Fruit fly (Drosophila melanogaster) whole organism, embryonic: ENCODE results near the gene GILT3.
A peak's percentile ranks its signal among the peaks of the same experiment; 100 is the strongest.

Source experiments
- Abd-B ChIP-seq: fragments of 200-800 bp; sonication (Bioruptor generic); optimal IDR thresholded peaks from 2 replicates; lab custom pipeline; 2018; ENCODE audit warnings: missing biosample characterization, mild to moderate bottlenecking, missing genetic modification characterization, moderate library complexity
- Blimp-1 ChIP-seq: fragments of 200-800 bp; sonication (Bioruptor generic); optimal IDR thresholded peaks from 3 replicates; lab custom pipeline; 2018; ENCODE audit warnings: missing biosample characterization, missing genetic modification characterization, mild to moderate bottlenecking, moderate library complexity, missing genetic modification reagents
- Bteb2 ChIP-seq: fragments of 200-800 bp; sonication (Bioruptor generic); optimal IDR thresholded peaks from 2 replicates; lab custom pipeline; 2016; ENCODE audit warnings: missing biosample characterization, missing genetic modification characterization
- CG12744 ChIP-seq: fragments of 200-800 bp; sonication (Bioruptor generic); optimal IDR thresholded peaks from 2 replicates; lab custom pipeline; 2016; ENCODE audit warnings: missing biosample characterization, missing genetic modification characterization
- CG15011 ChIP-seq: fragments of 200-800 bp; sonication (Bioruptor generic); optimal IDR thresholded peaks from 3 replicates; lab custom pipeline; 2018; ENCODE audit warnings: missing biosample characterization, mild to moderate bottlenecking, missing genetic modification characterization
- CG15479 ChIP-seq: fragments of 200-800 bp; sonication (Bioruptor generic); optimal IDR thresholded peaks from 3 replicates; lab custom pipeline; 2019; ENCODE audit warnings: missing biosample characterization, mild to moderate bottlenecking, missing genetic modification characterization, moderate library complexity
- CG1602 ChIP-seq: fragments of 200-800 bp; sonication (Bioruptor generic); optimal IDR thresholded peaks from 3 replicates; lab custom pipeline; 2016; ENCODE audit warnings: missing biosample characterization, missing genetic modification characterization
- CG1647 ChIP-seq: fragments of 200-800 bp; sonication (Bioruptor generic); optimal IDR thresholded peaks from 3 replicates; lab custom pipeline; 2016; ENCODE audit warnings: missing biosample characterization, missing genetic modification characterization
- CG17186 ChIP-seq: fragments of 200-800 bp; sonication (Bioruptor generic); optimal IDR thresholded peaks from 3 replicates; lab custom pipeline; 2017; ENCODE audit warnings: missing biosample characterization, missing genetic modification reagents, missing genetic modification characterization
- CG17612 ChIP-seq: fragments of 200-800 bp; sonication (Bioruptor generic); IDR thresholded peaks from 2 replicates; pipeline ENCODE4 v1.3.6; 2022; ENCODE audit warnings: missing biosample characterization, missing genetic modification characterization
- CG17802 ChIP-seq: fragments of 200-800 bp; sonication (Bioruptor generic); optimal IDR thresholded peaks from 2 replicates; lab custom pipeline; 2018; ENCODE audit warnings: missing biosample characterization, mild to moderate bottlenecking, missing genetic modification characterization, moderate library complexity
- CG2116 ChIP-seq: fragments of 200-800 bp; sonication (Bioruptor generic); optimal IDR thresholded peaks from 3 replicates; lab custom pipeline; 2018; ENCODE audit warnings: missing biosample characterization, mild to moderate bottlenecking, missing genetic modification characterization
- CG2129 ChIP-seq: fragments of 200-800 bp; sonication (Bioruptor generic); IDR thresholded peaks from 2 replicates; pipeline ENCODE4 v1.3.6; 2022; ENCODE audit warnings: missing biosample characterization, missing genetic modification characterization; ENCODE audit not compliant: partially characterized antibody
- CG3065 ChIP-seq: fragments of 200-800 bp; sonication (Bioruptor generic); optimal IDR thresholded peaks from 2 replicates; lab custom pipeline; 2016; ENCODE audit warnings: missing biosample characterization, missing genetic modification characterization
- CG31441 ChIP-seq: fragments of 200-800 bp; sonication (Bioruptor generic); IDR thresholded peaks from 2 replicates; pipeline ENCODE4 v1.3.6; 2022; ENCODE audit warnings: missing biosample characterization, missing genetic modification characterization
- CG33557 ChIP-seq: fragments of 200-800 bp; sonication (Bioruptor generic); optimal IDR thresholded peaks from 2 replicates; lab custom pipeline; 2019; ENCODE audit warnings: missing biosample characterization, mild to moderate bottlenecking, missing genetic modification characterization, moderate library complexity
- CG4328 ChIP-seq: fragments of 200-800 bp; sonication (Bioruptor generic); optimal IDR thresholded peaks from 3 replicates; lab custom pipeline; 2017; ENCODE audit warnings: missing biosample characterization, missing genetic modification reagents, missing genetic modification characterization
- CG4360 ChIP-seq: fragments of 200-800 bp; sonication (Bioruptor generic); IDR thresholded peaks from 2 replicates; pipeline ENCODE4 v1.3.6; 2022; ENCODE audit warnings: missing biosample characterization, missing genetic modification characterization
- CG43689 ChIP-seq: fragments of 200-800 bp; sonication (Bioruptor generic); IDR thresholded peaks from 2 replicates; pipeline ENCODE4 v1.3.6; 2022; ENCODE audit warnings: missing biosample characterization, missing genetic modification characterization
- CG4617 ChIP-seq: fragments of 200-800 bp; sonication (Bioruptor generic); optimal IDR thresholded peaks from 3 replicates; lab custom pipeline; 2016; ENCODE audit warnings: missing biosample characterization, missing genetic modification characterization, borderline replicate concordance
- CG6791 ChIP-seq: fragments of 200-800 bp; sonication (Bioruptor generic); IDR thresholded peaks from 3 replicates; pipeline ENCODE4 v1.3.6; 2022; ENCODE audit warnings: missing biosample characterization, missing genetic modification characterization; ENCODE audit not compliant: partially characterized antibody
- CG7928 ChIP-seq: fragments of 200-800 bp; sonication (Bioruptor generic); optimal IDR thresholded peaks from 2 replicates; lab custom pipeline; 2017; ENCODE audit warnings: missing biosample characterization, mild to moderate bottlenecking, missing genetic modification characterization
- CG9215 ChIP-seq: fragments of 200-800 bp; sonication (Bioruptor generic); IDR thresholded peaks from 2 replicates; pipeline ENCODE4 v1.3.6; 2022; ENCODE audit warnings: missing biosample characterization, missing genetic modification characterization
- CoRest ChIP-seq: fragments of 200-800 bp; sonication (Bioruptor generic); optimal IDR thresholded peaks from 3 replicates; lab custom pipeline; 2018; ENCODE audit warnings: missing biosample characterization, mild to moderate bottlenecking, missing genetic modification characterization, moderate library complexity
- HLH54F ChIP-seq: fragments of 200-800 bp; sonication (Bioruptor generic); optimal IDR thresholded peaks from 3 replicates; lab custom pipeline; 2016; ENCODE audit warnings: missing biosample characterization, missing genetic modification characterization
- MBD-R2 ChIP-seq: fragments of 200-800 bp; sonication (Bioruptor generic); IDR thresholded peaks from 2 replicates; pipeline ENCODE4 v1.3.6; 2022; ENCODE audit warnings: missing biosample characterization, missing genetic modification characterization
- Med ChIP-seq: fragments of 200-800 bp; sonication (Bioruptor generic); peaks from one replicate; lab custom pipeline; 2016; ENCODE audit warnings: missing biosample characterization, missing genetic modification characterization, mild to moderate bottlenecking, inconsistent platforms, moderate library complexity
- NC2α ChIP-seq: fragments of 200-800 bp; sonication (Bioruptor generic); optimal IDR thresholded peaks from 2 replicates; lab custom pipeline; 2016; ENCODE audit warnings: missing biosample characterization, missing genetic modification characterization
- PHDP ChIP-seq: fragments of 200-800 bp; sonication (Bioruptor generic); optimal IDR thresholded peaks from 3 replicates; lab custom pipeline; 2018; ENCODE audit warnings: missing biosample characterization, mild to moderate bottlenecking, missing genetic modification characterization, moderate library complexity
- Usf ChIP-seq: fragments of 200-800 bp; sonication (Bioruptor generic); optimal IDR thresholded peaks from 2 replicates; lab custom pipeline; 2017; ENCODE audit warnings: missing genotype, missing biosample characterization, missing genetic modification characterization
- ap ChIP-seq: fragments of 200-800 bp; sonication (Bioruptor generic); IDR thresholded peaks from 2 replicates; pipeline ENCODE4 v1.3.6; 2022; ENCODE audit warnings: missing biosample characterization, missing genetic modification characterization
- bab2 ChIP-seq: fragments of 200-800 bp; sonication (Bioruptor generic); optimal IDR thresholded peaks from 2 replicates; lab custom pipeline; 2016; ENCODE audit warnings: missing biosample characterization, missing genetic modification characterization
- bcd ChIP-seq: fragments of 200-800 bp; sonication (Bioruptor generic); optimal IDR thresholded peaks from 2 replicates; lab custom pipeline; 2017; ENCODE audit warnings: missing biosample characterization, mild to moderate bottlenecking, missing genetic modification characterization
- bsh ChIP-seq, 2 experiments: fragments of 200-800 bp; sonication (Bioruptor generic); optimal IDR thresholded peaks; 2 replicates each; lab custom pipeline; 2017 to 2018; ENCODE audit warnings: mild to moderate bottlenecking in 2 of 2, missing biosample characterization in 2 of 2, missing genetic modification characterization in 2 of 2, moderate library complexity in 1 of 2
- cas ChIP-seq: fragments of 200-800 bp; sonication (Bioruptor generic); IDR thresholded peaks from 2 replicates; pipeline ENCODE4 v1.3.6; 2022; ENCODE audit warnings: missing biosample characterization, missing genetic modification characterization
- crc ChIP-seq: fragments of 200-800 bp; sonication (Bioruptor generic); optimal IDR thresholded peaks from 2 replicates; lab custom pipeline; 2016; ENCODE audit warnings: missing biosample characterization, missing genetic modification characterization
- eyg ChIP-seq: fragments of 200-800 bp; sonication (Bioruptor generic); optimal IDR thresholded peaks from 3 replicates; lab custom pipeline; 2016; ENCODE audit warnings: missing biosample characterization, missing genetic modification characterization
- gem ChIP-seq: fragments of 200-800 bp; sonication (Bioruptor generic); optimal IDR thresholded peaks from 2 replicates; lab custom pipeline; 2019; ENCODE audit warnings: missing biosample characterization, mild to moderate bottlenecking, missing genetic modification characterization, moderate library complexity
- gro ChIP-seq: fragments of 200-800 bp; sonication (Bioruptor generic); optimal IDR thresholded peaks from 2 replicates; lab custom pipeline; 2016; ENCODE audit warnings: missing biosample characterization, missing genetic modification characterization
- gsb ChIP-seq: fragments of 200-800 bp; sonication (Bioruptor generic); IDR thresholded peaks from 2 replicates; pipeline ENCODE4 v1.3.6; 2022; ENCODE audit warnings: missing biosample characterization, missing genetic modification characterization
- her ChIP-seq: fragments of 200-800 bp; sonication (Bioruptor generic); optimal IDR thresholded peaks from 2 replicates; lab custom pipeline; 2016; ENCODE audit warnings: missing biosample characterization, missing genetic modification characterization
- klu ChIP-seq: fragments of 200-800 bp; sonication (Bioruptor generic); IDR thresholded peaks from 2 replicates; pipeline ENCODE4 v1.3.6; 2022; ENCODE audit warnings: missing biosample characterization, missing genetic modification characterization
- mam ChIP-seq: fragments of 200-800 bp; sonication (Bioruptor generic); optimal IDR thresholded peaks from 3 replicates; lab custom pipeline; 2016; ENCODE audit warnings: missing biosample characterization, missing genetic modification characterization
- nmo ChIP-seq: fragments of 200-800 bp; sonication (Bioruptor generic); optimal IDR thresholded peaks from 2 replicates; lab custom pipeline; 2018; ENCODE audit warnings: missing biosample characterization, mild to moderate bottlenecking, missing genetic modification characterization, moderate library complexity
- ranshi ChIP-seq: fragments of 200-800 bp; sonication (Bioruptor generic); IDR thresholded peaks from 2 replicates; pipeline ENCODE4 v1.3.6; 2022; ENCODE audit warnings: missing biosample characterization, missing genetic modification characterization
- schlank ChIP-seq: fragments of 200-800 bp; sonication (Bioruptor generic); optimal IDR thresholded peaks from 2 replicates; lab custom pipeline; 2018; ENCODE audit warnings: missing biosample characterization, mild to moderate bottlenecking, missing genetic modification characterization
- slbo ChIP-seq: fragments of 200-800 bp; sonication (Bioruptor generic); IDR thresholded peaks from 2 replicates; pipeline ENCODE4 v1.3.6; 2022; ENCODE audit warnings: missing biosample characterization, missing genetic modification characterization
- slou ChIP-seq: fragments of 200-800 bp; sonication (Bioruptor generic); optimal IDR thresholded peaks from 3 replicates; lab custom pipeline; 2016; ENCODE audit warnings: missing biosample characterization, missing genetic modification characterization
- tap ChIP-seq: fragments of 200-800 bp; optimal IDR thresholded peaks from 3 replicates; lab custom pipeline; 2019; ENCODE audit warnings: missing biosample characterization, mild to moderate bottlenecking, missing genetic modification characterization, moderate library complexity
- usp ChIP-seq: fragments of >200 bp; optimal IDR thresholded peaks from 2 replicates; lab custom pipeline; 2017; ENCODE audit warnings: missing biosample characterization, missing genetic modification characterization
- wek ChIP-seq: fragments of 200-800 bp; sonication (Bioruptor generic); optimal IDR thresholded peaks from 3 replicates; lab custom pipeline; 2018; ENCODE audit warnings: missing biosample characterization, mild to moderate bottlenecking, missing genetic modification characterization, moderate library complexity
- wor ChIP-seq: fragments of 200-800 bp; sonication (Bioruptor generic); IDR thresholded peaks from 2 replicates; pipeline ENCODE4 v1.3.6; 2022; ENCODE audit warnings: missing biosample characterization, missing genetic modification characterization

The GILT3 gene

DNA sequence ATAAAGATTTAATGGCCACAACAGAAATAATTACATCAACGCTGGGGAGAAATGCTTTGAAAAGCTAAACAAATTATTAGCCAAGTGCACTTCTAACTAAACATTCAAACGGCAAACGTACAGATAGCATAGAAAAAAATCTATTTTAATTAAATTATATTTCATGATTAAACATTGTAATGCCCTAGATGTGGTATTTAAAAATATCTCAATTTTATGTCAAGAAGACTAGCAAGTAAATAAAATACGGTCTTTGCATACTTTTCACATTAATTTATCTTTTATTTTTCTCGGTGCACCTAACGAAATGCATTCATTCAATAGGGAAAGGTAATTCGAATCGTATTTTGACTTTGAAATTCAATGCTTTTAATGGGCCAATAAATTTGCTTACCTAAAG is 17.6 kb upstream of the GILT3 start (continued):
- TF ChIP-seq NC2α (no peak), CG1647 (GFP tag; lab: Kevin White, UChicago) (no peak), nmo (GFP tag; lab: Kevin White, UChicago) (peak; percentile 10), gro (no peak), bab2 (GFP tag; lab: Kevin White, UChicago) (no peak), klu (no peak), ranshi (GFP tag; lab: Robert Waterston, UW) (no peak), CG15011 (GFP tag; lab: Kevin White, UChicago) (no peak), CG3065 (GFP tag; lab: Kevin White, UChicago) (no peak), MBD-R2 (no peak), CG43689 (GFP tag; lab: Robert Waterston, UW) (no peak), bsh (GFP tag; optimal IDR thresholded peaks at IDR 0.05; lab: Kevin White, UChicago) (peak in 1 of 2 experiments; percentile 67), Bteb2 (GFP tag; lab: Kevin White, UChicago) (no peak), wor (GFP tag; lab: Robert Waterston, UW) (no peak), CG4328 (GFP tag; lab: Kevin White, UChicago) (no peak), her (GFP tag; lab: Kevin White, UChicago) (no peak), CG12744 (GFP tag; lab: Kevin White, UChicago) (no peak), mam (no peak), Med (GFP tag; lab: Kevin White, UChicago) (no peak), slou (GFP tag; lab: Kevin White, UChicago) (no peak), bcd (GFP tag; lab: Kevin White, UChicago) (no peak), HLH54F (no peak), Abd-B (GFP tag; lab: Kevin White, UChicago) (no peak), PHDP (peak; percentile 17), wek (GFP tag; lab: Kevin White, UChicago) (no peak), Usf (GFP tag; lab: Kevin White, UChicago) (no peak), CG4617 (GFP tag; lab: Kevin White, UChicago) (no peak), CG6791 (GFP tag; lab: Robert Waterston, UW) (no peak), CG17802 (no peak), CG1602 (GFP tag; lab: Kevin White, UChicago) (no peak), CG2116 (GFP tag; lab: Kevin White, UChicago) (no peak), cas (GFP tag; lab: Robert Waterston, UW) (no peak), CG17612 (GFP tag; lab: Robert Waterston, UW) (no peak), crc (no peak), usp (no peak), CG2129 (GFP tag; lab: Robert Waterston, UW) (no peak), CG31441 (peak; percentile 35; the same call in 1 of the 2 replicates), CG15479 (GFP tag; lab: Kevin White, UChicago) (no peak), CG33557 (GFP tag; lab: Kevin White, UChicago) (no peak), CG7928 (no peak), CG17186 (GFP tag; lab: Kevin White, UChicago) (no peak), CG9215 (no peak), gsb (GFP tag; lab: Robert Waterston, UW) (no peak), CG4360 (GFP tag; lab: Robert Waterston, UW) (no peak), eyg (GFP tag; lab: Kevin White, UChicago) (no peak), ap (GFP tag; lab: Robert Waterston, UW) (no peak), slbo (GFP tag; lab: Robert Waterston, UW) (no peak), schlank (tag; lab: Kevin White, UChicago) (no peak), Blimp-1 (GFP tag; lab: Kevin White, UChicago) (peak; percentile 56), tap (tag; lab: Kevin White, UChicago) (no peak), gem (tag; lab: Kevin White, UChicago) (peak; percentile 54), CoRest (tag; lab: Kevin White, UChicago) (no peak)
